Worm (Caenorhabditis elegans) whole organism, young adult: ENCODE data around the gene mab-10.
A peak's percentile ranks its signal among the peaks of the same experiment; 100 is the strongest.

Experiments used
- B0019.2 ChIP-seq: fragments of 200-800 bp; sonication (Bioruptor generic); conservative IDR thresholded peaks from 2 replicates; pipeline ENCODE4 v1.3.6; 2022; ENCODE audit warnings: missing genetic modification reagents, missing genetic modification characterization, missing compliant biosample characterization
- B0035.1 ChIP-seq: sonication (generic microtip); optimal IDR thresholded peaks from 2 replicates; lab custom pipeline; 2016; ENCODE audit warnings: missing genetic modification characterization, mild to moderate bottlenecking, missing compliant biosample characterization, missing genotype, missing genetic modification reagents
- B0261.1 ChIP-seq: sonication (generic microtip); optimal IDR thresholded peaks from 2 replicates; lab custom pipeline; 2016; ENCODE audit warnings: mild to moderate bottlenecking, missing genetic modification characterization, moderate library complexity, missing compliant biosample characterization
- B0336.3 ChIP-seq: fragments of 200-800 bp; sonication (Bioruptor generic); IDR thresholded peaks from 2 replicates; pipeline ENCODE4 v1.3.6; 2022; ENCODE audit warnings: missing genetic modification characterization, missing compliant biosample characterization
- F33H1.4 ChIP-seq: fragments of 200-800 bp; sonication (Bioruptor generic); IDR thresholded peaks from 2 replicates; pipeline ENCODE4 v1.3.6; 2022; ENCODE audit warnings: missing genetic modification reagents, missing genetic modification characterization, missing compliant biosample characterization
- F39B2.1 ChIP-seq: fragments of 200-800 bp; sonication (Bioruptor generic); IDR thresholded peaks from 2 replicates; pipeline ENCODE4 v1.3.6; 2022; ENCODE audit warnings: missing genetic modification reagents, missing genetic modification characterization, missing compliant biosample characterization
- F55B11.4 ChIP-seq: sonication (generic microtip); optimal IDR thresholded peaks from 2 replicates; lab custom pipeline; 2016; ENCODE audit warnings: missing compliant biosample characterization, missing genetic modification characterization, borderline replicate concordance; ENCODE audit not compliant: insufficient read depth
- K11D2.4 ChIP-seq: fragments of 200-800 bp; sonication (Bioruptor generic); IDR thresholded peaks from 2 replicates; pipeline ENCODE4 v1.3.6; 2022; ENCODE audit warnings: missing genetic modification reagents, missing genetic modification characterization, missing compliant biosample characterization
- Y53G8AR.9 ChIP-seq: fragments of 200-800 bp; sonication (Bioruptor generic); conservative IDR thresholded peaks from 2 replicates; pipeline ENCODE4 v1.3.6; 2022; ENCODE audit warnings: missing genetic modification reagents, missing genetic modification characterization, missing compliant biosample characterization
- Y56A3A.18 ChIP-seq: fragments of 200-800 bp; sonication (Bioruptor generic); IDR thresholded peaks from 2 replicates; pipeline ENCODE4 v1.3.6; 2022; ENCODE audit warnings: missing genetic modification reagents, missing genetic modification characterization, missing compliant biosample characterization
- Y67H2A.10 ChIP-seq: fragments of 200-800 bp; sonication (Bioruptor generic); conservative IDR thresholded peaks from 2 replicates; pipeline ENCODE4 v1.3.6; 2022; ENCODE audit warnings: missing genetic modification reagents, missing genetic modification characterization, missing compliant biosample characterization
- akir-1 ChIP-seq: fragments of 200-800 bp; sonication (Bioruptor generic); optimal IDR thresholded peaks from 2 replicates; lab custom pipeline; 2018; ENCODE audit warnings: mild to moderate bottlenecking, missing genetic modification characterization, moderate library complexity, missing compliant biosample characterization
- bed-1 ChIP-seq: fragments of 200-800 bp; sonication (Bioruptor generic); IDR thresholded peaks from 2 replicates; pipeline ENCODE4 v1.3.6; 2022; ENCODE audit warnings: missing genetic modification reagents, missing genetic modification characterization, missing compliant biosample characterization
- bed-2 ChIP-seq: fragments of 200-800 bp; sonication (Bioruptor generic); IDR thresholded peaks from 2 replicates; pipeline ENCODE4 v1.3.6; 2022; ENCODE audit warnings: missing genetic modification reagents, missing genetic modification characterization, missing compliant biosample characterization
- ccch-3 ChIP-seq: fragments of 200-800 bp; sonication (Bioruptor generic); optimal IDR thresholded peaks from 2 replicates; lab custom pipeline; 2018; ENCODE audit warnings: mild to moderate bottlenecking, missing genetic modification characterization, missing compliant biosample characterization
- cebp-1 ChIP-seq, 2 experiments: fragments of 200-800 bp in 1 of 2; sonication (Bioruptor generic) in 1 of 2; sonication (generic microtip) in 1 of 2; IDR thresholded peaks in 1 of 2; optimal IDR thresholded peaks in 1 of 2; 2 replicates each; pipeline versions ENCODE4 v1.3.6 to Lab custom; 2017 to 2022; ENCODE audit warnings: missing compliant biosample characterization in 2 of 2, missing genetic modification characterization in 2 of 2, mild to moderate bottlenecking in 1 of 2, missing genetic modification reagents in 1 of 2, moderate library complexity in 1 of 2
- chd-7 ChIP-seq: sonication (generic microtip); optimal IDR thresholded peaks from 2 replicates; lab custom pipeline; 2016; ENCODE audit warnings: mild to moderate bottlenecking, missing genetic modification characterization, moderate library complexity, missing compliant biosample characterization
- die-1 ChIP-seq: sonication (generic microtip); optimal IDR thresholded peaks from 2 replicates; lab custom pipeline; 2016; ENCODE audit warnings: missing genotype, mild to moderate bottlenecking, missing genetic modification characterization, missing compliant biosample characterization
- dox-1 ChIP-seq: fragments of 200-800 bp; sonication (Bioruptor generic); IDR thresholded peaks from 2 replicates; pipeline ENCODE4 v1.3.6; 2022; ENCODE audit warnings: missing genetic modification reagents, missing genetic modification characterization, missing compliant biosample characterization
- egl-18 ChIP-seq: fragments of 200-800 bp; sonication (Bioruptor generic); IDR thresholded peaks from 2 replicates; pipeline ENCODE4 v1.3.6; 2022; ENCODE audit warnings: missing genetic modification reagents, missing genetic modification characterization, missing compliant biosample characterization
- egl-44 ChIP-seq: fragments of 200-800 bp; sonication (Bioruptor generic); IDR thresholded peaks from 2 replicates; pipeline ENCODE4 v1.3.6; 2022; ENCODE audit warnings: missing genetic modification reagents, missing genetic modification characterization, missing compliant biosample characterization
- egrh-3 ChIP-seq: fragments of 200-800 bp; sonication (Bioruptor generic); IDR thresholded peaks from 2 replicates; pipeline ENCODE4 v1.3.6; 2022; ENCODE audit warnings: missing genetic modification reagents, missing genetic modification characterization, missing compliant biosample characterization
- ekl-4 ChIP-seq: fragments of 200-800 bp; sonication (Bioruptor generic); IDR thresholded peaks from 2 replicates; pipeline ENCODE4 v1.3.6; 2022; ENCODE audit warnings: missing genetic modification reagents, missing genetic modification characterization, missing compliant biosample characterization
- ets-4 ChIP-seq: fragments of 200-800 bp; sonication (Bioruptor generic); optimal IDR thresholded peaks from 2 replicates; lab custom pipeline; 2018; ENCODE audit warnings: mild to moderate bottlenecking, missing genetic modification characterization, missing compliant biosample characterization
- gei-17 ChIP-seq: fragments of 200-800 bp; sonication (Bioruptor generic); optimal IDR thresholded peaks from 2 replicates; lab custom pipeline; 2018; ENCODE audit warnings: mild to moderate bottlenecking, missing genetic modification characterization, missing compliant biosample characterization
- hmg-1.2 ChIP-seq: fragments of 200-800 bp; sonication (Bioruptor generic); IDR thresholded peaks from 2 replicates; pipeline ENCODE4 v1.3.6; 2022; ENCODE audit warnings: missing genetic modification reagents, missing genetic modification characterization, missing compliant biosample characterization
- hrde-1 ChIP-seq: sonication (generic microtip); optimal IDR thresholded peaks from 2 replicates; lab custom pipeline; 2016; ENCODE audit warnings: missing genetic modification characterization, mild to moderate bottlenecking, missing compliant biosample characterization, moderate library complexity, missing genotype, missing genetic modification reagents, borderline replicate concordance
- lin-35 ChIP-seq, 3 experiments: fragments of 150-350 bp in 2 of 3; sonication (generic microtip) in 1 of 3; optimal IDR thresholded peaks; 2 replicates each; lab custom pipeline; 2014 to 2018; ENCODE audit warnings: missing biosample characterization in 3 of 3, missing genetic modification characterization in 3 of 3, missing genetic modification reagents in 3 of 3
- lsy-27 ChIP-seq: sonication (generic microtip); optimal IDR thresholded peaks from 2 replicates; lab custom pipeline; 2017; ENCODE audit warnings: missing genetic modification characterization, mild to moderate bottlenecking, missing compliant biosample characterization, antibody characterized with exemption, missing genotype, borderline replicate concordance; ENCODE audit not compliant: insufficient read depth
- madf-3 ChIP-seq: fragments of 200-800 bp; sonication (Bioruptor generic); IDR thresholded peaks from 2 replicates; pipeline ENCODE4 v1.3.6; 2022; ENCODE audit warnings: missing genetic modification reagents, missing genetic modification characterization, missing compliant biosample characterization
- madf-6 ChIP-seq: fragments of 200-800 bp; sonication (Bioruptor generic); IDR thresholded peaks from 2 replicates; pipeline ENCODE4 v1.3.6; 2022; ENCODE audit warnings: missing genetic modification reagents, missing genetic modification characterization, missing compliant biosample characterization
- nfyb-1 ChIP-seq: fragments of 200-800 bp; sonication (Bioruptor generic); IDR thresholded peaks from 2 replicates; pipeline ENCODE4 v1.3.6; 2022; ENCODE audit warnings: missing genetic modification reagents, missing genetic modification characterization, missing compliant biosample characterization
- nhr-120 ChIP-seq: fragments of 200-800 bp; sonication (Bioruptor generic); IDR thresholded peaks from 2 replicates; pipeline ENCODE4 v1.3.6; 2022; ENCODE audit warnings: missing genetic modification characterization, missing compliant biosample characterization
- pbrm-1 ChIP-seq: fragments of 200-800 bp; sonication (Bioruptor generic); IDR thresholded peaks from 2 replicates; pipeline ENCODE4 v1.3.6; 2022; ENCODE audit warnings: missing genetic modification reagents, missing genetic modification characterization, missing compliant biosample characterization
- rcor-1 ChIP-seq: fragments of 200-800 bp; sonication (Bioruptor generic); IDR thresholded peaks from 2 replicates; pipeline ENCODE4 v1.3.6; 2022; ENCODE audit warnings: missing genetic modification reagents, missing genetic modification characterization, missing compliant biosample characterization
- snpc-3.4 ChIP-seq: sonication (generic microtip); optimal IDR thresholded peaks from 2 replicates; lab custom pipeline; 2017; ENCODE audit warnings: missing genetic modification characterization, mild to moderate bottlenecking, missing compliant biosample characterization, antibody characterized with exemption, moderate library complexity, missing genotype, missing genetic modification reagents
- tbx-9 ChIP-seq: sonication (generic microtip); optimal IDR thresholded peaks from 2 replicates; lab custom pipeline; 2016; ENCODE audit warnings: borderline replicate concordance, missing genetic modification characterization, inconsistent platforms, missing compliant biosample characterization
- unc-62 ChIP-seq: fragments of 150-350 bp; optimal IDR thresholded peaks from 2 replicates; lab custom pipeline; 2014; ENCODE audit warnings: missing biosample characterization, missing genetic modification reagents, missing genetic modification characterization
- zfh-2 ChIP-seq: fragments of 200-800 bp; sonication (Bioruptor generic); conservative IDR thresholded peaks from 2 replicates; pipeline ENCODE4 v1.3.6; 2022; ENCODE audit warnings: missing genetic modification reagents, missing genetic modification characterization, missing compliant biosample characterization
- ztf-18 ChIP-seq: sonication (generic microtip); optimal IDR thresholded peaks from 2 replicates; lab custom pipeline; 2016; ENCODE audit warnings: missing genotype, mild to moderate bottlenecking, missing genetic modification characterization, missing compliant biosample characterization
- ztf-22 ChIP-seq: fragments of 200-800 bp; sonication (Bioruptor generic); optimal IDR thresholded peaks from 2 replicates; lab custom pipeline; 2018; ENCODE audit warnings: mild to moderate bottlenecking, missing genetic modification characterization, moderate library complexity, missing compliant biosample characterization

Gene mab-10

ce11 chrII:10543457-10544137 lies 15.7 kb downstream of the mab-10 start (continued):
- TF ChIP-seq Y56A3A.18 (GFP tag; lab: Robert Waterston, UW) (0 out of 2 replicates have a peak, but pooled peaks have one; percentile 11), ekl-4 (GFP tag; lab: Robert Waterston, UW) (peak; percentile 5; the same call in 1 of the 2 replicates)

- no peak for TF ChIP-seq hmg-1.2
- TF ChIP-seq egl-44: no peak; the same call in 1 of the 2 replicates
- no peak for TF ChIP-seq snpc-3.4 (tag; lab: Kevin White, UChicago)
- no peak for TF ChIP-seq egl-18
- TF ChIP-seq die-1 (tag; lab: Kevin White, UChicago): no peak
- no peak for TF ChIP-seq bed-2 (GFP tag; lab: Robert Waterston, UW)
- peak; percentile 13; the same call in 1 of the 2 replicates for TF ChIP-seq K11D2.4
- no peak for TF ChIP-seq ztf-22
- TF ChIP-seq nfyb-1 (GFP tag; lab: Robert Waterston, UW): peak; percentile 59; the same call in 1 of the 2 replicates
- peak; percentile 19 for TF ChIP-seq ets-4 (GFP tag; lab: Kevin White, UChicago)
- peak in 1 of 3 experiments; percentile 23 for TF ChIP-seq lin-35 (GFP tag; optimal IDR thresholded peaks at IDR 0.05; lab: Kevin White, UChicago)
- no peak for TF ChIP-seq rcor-1 (GFP tag; lab: Robert Waterston, UW)
- no peak for TF ChIP-seq egrh-3 (GFP tag; lab: Robert Waterston, UW)
- TF ChIP-seq zfh-2: peak; percentile 19; the same call in 1 of the 2 replicates
- TF ChIP-seq madf-6 (GFP tag; lab: Robert Waterston, UW): no peak
- TF ChIP-seq madf-3 (GFP tag; lab: Robert Waterston, UW): 0 out of 2 replicates have a peak, but pooled peaks have one; percentile 34
- peak; percentile 9; the same call in 1 of the 2 replicates for TF ChIP-seq B0336.3 (GFP tag; lab: Robert Waterston, UW)
- TF ChIP-seq Y53G8AR.9 (GFP tag; lab: Robert Waterston, UW): peak; percentile 44
- 0 out of 2 replicates have a peak, but pooled peaks have one; percentile 26 for TF ChIP-seq bed-1 (GFP tag; lab: Robert Waterston, UW)
- TF ChIP-seq akir-1 (GFP tag; lab: Kevin White, UChicago): peak; percentile 1
- TF ChIP-seq cebp-1 (GFP tag; IDR thresholded peaks at IDR 0.05; lab: Robert Waterston, UW): 0 out of 2 replicates have a peak, but pooled peaks have one; percentile 9
- peak; percentile 35 for TF ChIP-seq cebp-1 (tag; optimal IDR thresholded peaks at IDR 0.05; lab: Kevin White, UChicago)
- no peak for TF ChIP-seq F55B11.4
- TF ChIP-seq lsy-27 (tag; lab: Kevin White, UChicago): no peak
- no peak for TF ChIP-seq pbrm-1 (GFP tag; lab: Robert Waterston, UW)
These were observed 16.6 kb downstream of the mab-10 start for ce11 chrII:10544374-10544908.

ce11 chrII:10545213-10545612 lies 17.3 kb downstream of the mab-10 start:
- TF ChIP-seq F33H1.4: 0 out of 2 replicates have a peak, but pooled peaks have one; percentile 7
- no peak for TF ChIP-seq unc-62 (GFP tag; lab: Kevin White, UChicago)
- TF ChIP-seq hrde-1 (tag; lab: Kevin White, UChicago): peak; percentile 10
- no peak for TF ChIP-seq bed-2 (GFP tag; lab: Robert Waterston, UW)
- no peak; the same call in 1 of the 2 replicates for TF ChIP-seq dox-1 (GFP tag; lab: Robert Waterston, UW)
- TF ChIP-seq B0035.1 (tag; lab: Kevin White, UChicago): peak; percentile 13
- TF ChIP-seq F39B2.1 (GFP tag; lab: Robert Waterston, UW): no peak
- TF ChIP-seq Y67H2A.10 (GFP tag; lab: Robert Waterston, UW): no peak
- 0 out of 2 replicates have a peak, but pooled peaks have one; percentile 20 for TF ChIP-seq hmg-1.2
- no peak for TF ChIP-seq gei-17 (GFP tag; lab: Kevin White, UChicago)
- TF ChIP-seq nfyb-1 (GFP tag; lab: Robert Waterston, UW): no peak
- TF ChIP-seq ccch-3 (GFP tag; lab: Kevin White, UChicago): no peak
- no peak for TF ChIP-seq nhr-120 (GFP tag; lab: Robert Waterston, UW)
- TF ChIP-seq egl-44: no peak; the same call in 1 of the 2 replicates
- no peak for TF ChIP-seq rcor-1 (GFP tag; lab: Robert Waterston, UW)
- peak; percentile 63 for TF ChIP-seq B0261.1 (tag; lab: Kevin White, UChicago)
- TF ChIP-seq tbx-9 (tag; lab: Kevin White, UChicago): no peak
- no peak for TF ChIP-seq ztf-18
- no peak for TF ChIP-seq chd-7 (tag; lab: Kevin White, UChicago)
- TF ChIP-seq snpc-3.4 (tag; lab: Kevin White, UChicago): no peak
- peak; percentile 1 for TF ChIP-seq die-1 (tag; lab: Kevin White, UChicago)
- no peak for TF ChIP-seq B0019.2
